Worm (Caenorhabditis elegans) whole organism, L4 larva: Measurements from ENCODE around the gene Y47D7A.17.

ENCODE experiments used
- F44E2.7 ChIP-seq: fragments of 200-800 bp; sonication (Bioruptor generic); IDR thresholded peaks from 2 replicates; pipeline ENCODE4 v2.1.2; 2022; ENCODE audit warnings: missing genetic modification characterization, missing compliant biosample characterization
- ceh-32 ChIP-seq: sonication (generic microtip); optimal IDR thresholded peaks from 2 replicates; lab custom pipeline; 2016; ENCODE audit warnings: mild to moderate bottlenecking, missing genetic modification characterization, missing compliant biosample characterization; ENCODE audit not compliant: poor library complexity
- ces-1 ChIP-seq: fragments of 150-350 bp; sonication (generic microtip); optimal IDR thresholded peaks from 4 replicates; lab custom pipeline; 2014; ENCODE audit warnings: missing biosample characterization, missing genetic modification reagents, missing genetic modification characterization
- daf-8 ChIP-seq: fragments of 200-800 bp; sonication (Bioruptor generic); IDR thresholded peaks from 2 replicates; pipeline ENCODE4 v1.3.6; 2022; ENCODE audit warnings: missing genetic modification characterization, missing compliant biosample characterization
- dve-1 ChIP-seq: sonication (generic microtip); optimal IDR thresholded peaks from 2 replicates; lab custom pipeline; 2017; ENCODE audit warnings: antibody characterized with exemption, mild to moderate bottlenecking, missing genetic modification characterization, missing compliant biosample characterization; ENCODE audit not compliant: insufficient read depth
- hlh-30 ChIP-seq: sonication (generic microtip); optimal IDR thresholded peaks from 2 replicates; lab custom pipeline; 2017; ENCODE audit warnings: antibody characterized with exemption, mild to moderate bottlenecking, missing genetic modification characterization, missing compliant biosample characterization; ENCODE audit not compliant: insufficient read depth
- mdl-1 ChIP-seq, 2 experiments: fragments of 150-350 bp in 1 of 2; sonication (generic microtip) in 1 of 2; optimal IDR thresholded peaks; 2 replicates each; lab custom pipeline; 2014 to 2017; ENCODE audit warnings: missing biosample characterization in 2 of 2, missing genetic modification characterization in 2 of 2
- nhr-237 ChIP-seq: sonication (generic microtip); optimal IDR thresholded peaks from 2 replicates; lab custom pipeline; 2017; ENCODE audit warnings: missing biosample characterization, missing genetic modification characterization
- nhr-28 ChIP-seq: fragments of 150-350 bp; optimal IDR thresholded peaks from 2 replicates; lab custom pipeline; 2014; ENCODE audit warnings: missing biosample characterization, missing genetic modification characterization
- snpc-4 ChIP-seq: fragments of 150-350 bp; optimal IDR thresholded peaks from 2 replicates; lab custom pipeline; 2014; ENCODE audit warnings: missing biosample characterization, missing genetic modification characterization

DNA sequence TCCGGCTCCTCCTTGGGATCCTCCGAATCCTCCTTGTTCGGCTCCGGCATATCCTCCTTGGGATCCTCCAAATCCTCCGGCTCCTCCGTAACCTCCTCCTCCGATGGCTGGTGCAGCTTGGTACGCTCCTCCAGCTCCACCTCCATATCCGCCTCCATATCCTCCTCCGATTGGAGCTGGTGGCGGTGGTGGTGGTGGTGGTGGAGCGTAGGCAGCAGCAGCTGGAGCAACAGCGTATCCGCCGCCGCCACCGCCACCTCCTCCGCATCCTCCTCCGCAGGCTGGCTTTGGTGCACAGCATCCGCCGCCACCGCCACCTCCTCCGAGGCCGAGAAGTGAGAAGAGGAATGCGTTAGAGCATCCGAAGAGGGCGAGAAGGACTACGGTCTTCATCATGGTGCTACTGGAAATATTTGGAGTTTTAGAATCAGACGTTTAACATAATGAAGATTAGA, 21.2 kb upstream of the Y47D7A.17 start, which contains the start of gene Y47D7A.15:
- TF ChIP-seq snpc-4: no peak
- TF ChIP-seq nhr-237 (tag; lab: Kevin White, UChicago): no peak
- no peak for TF ChIP-seq dve-1
- no peak for TF ChIP-seq mdl-1 (tag; optimal IDR thresholded peaks at IDR 0.05; lab: Kevin White, UChicago)
- TF ChIP-seq hlh-30: no peak
- TF ChIP-seq nhr-28 (tag; lab: Kevin White, UChicago): no peak
- TF ChIP-seq F44E2.7 (GFP tag; lab: Robert Waterston, UW): no peak
- TF ChIP-seq ceh-32: no peak
- TF ChIP-seq ces-1 (GFP tag; lab: Kevin White, UChicago): no peak
- no peak for TF ChIP-seq daf-8 (GFP tag; lab: Robert Waterston, UW)
